Worm (Caenorhabditis elegans): ENCODE results near the gene spk-1.
A peak's percentile ranks its signal among the peaks of the same experiment; 100 is the strongest.

spk-1 gene

DNA sequence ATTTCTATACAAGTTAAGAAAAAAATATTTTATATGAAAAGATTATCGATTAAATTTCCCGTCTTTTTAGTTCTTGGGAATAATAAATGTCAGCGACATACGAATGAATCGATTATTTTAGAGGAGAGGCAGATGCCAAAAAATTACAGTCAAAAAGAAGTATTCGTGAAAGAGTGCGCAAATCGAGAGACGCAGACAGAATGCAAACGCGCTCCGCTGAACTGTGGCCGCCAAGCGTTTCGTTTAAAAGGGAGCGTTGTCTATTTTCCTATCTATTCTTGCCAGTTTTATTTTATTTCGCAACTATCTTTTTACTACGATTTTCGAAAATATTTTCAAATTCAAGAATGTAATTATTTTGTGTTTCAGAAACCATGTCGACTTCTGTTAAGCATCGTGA is 10.7 kb downstream of the spk-1 start, which contains the start of gene baf-1 (continued):
- peak; percentile 12 for TF ChIP-seq unc-130 (tag; optimal IDR thresholded peaks at IDR 0.05)
- peak; percentile 68 for TF ChIP-seq swsn-7 (tag; optimal IDR thresholded peaks at IDR 0.05)
- peak; percentile 46 for TF ChIP-seq nhr-19 (GFP tag; conservative IDR thresholded peaks at IDR 0.05)
- no peak for TF ChIP-seq grh-1 (GFP tag; IDR thresholded peaks at IDR 0.05)
- TF ChIP-seq aha-1 (tag; optimal IDR thresholded peaks at IDR 0.05), result no peak
- peak; percentile 55 for TF ChIP-seq lin-14 (GFP tag; optimal IDR thresholded peaks at IDR 0.05)
- TF ChIP-seq hlh-17 (GFP tag; optimal IDR thresholded peaks at IDR 0.05; ENCODE audit: borderline replicate concordance), result no peak
- peak; percentile 19 for TF ChIP-seq pax-3 (tag; optimal IDR thresholded peaks at IDR 0.05)
- TF ChIP-seq mep-1 (tag; optimal IDR thresholded peaks at IDR 0.05), result peak; percentile 51
- TF ChIP-seq dpl-1 (GFP tag; optimal IDR thresholded peaks at IDR 0.05), result peak; percentile 70 to 80 (median 75)
- no peak for TF ChIP-seq ets-5 (GFP tag; IDR thresholded peaks at IDR 0.05)
- TF ChIP-seq nhr-237 (tag; optimal IDR thresholded peaks at IDR 0.05), result no peak
- no peak for TF ChIP-seq nhr-84 (tag; optimal IDR thresholded peaks at IDR 0.05)
- TF ChIP-seq nhr-77 (tag; optimal IDR thresholded peaks at IDR 0.05), result peak; percentile 39
- no peak for TF ChIP-seq unc-62 (GFP tag; optimal IDR thresholded peaks at IDR 0.05)
- TF ChIP-seq unc-86 (tag; optimal IDR thresholded peaks at IDR 0.05), result peak; percentile 17
- no peak for TF ChIP-seq fkh-10 (GFP tag; optimal IDR thresholded peaks at IDR 0.05)
- TF ChIP-seq lin-39 (tag; optimal IDR thresholded peaks at IDR 0.05), result peak; percentile 2
- TF ChIP-seq lin-13 (GFP tag; optimal IDR thresholded peaks at IDR 0.05), result peak; percentile 58
- TF ChIP-seq jun-1 (tag; optimal IDR thresholded peaks at IDR 0.05), result peak; percentile 15
- TF ChIP-seq isw-1 (GFP tag; IDR thresholded peaks at IDR 0.05), result peak; percentile 57
- no peak for TF ChIP-seq pag-3 (tag; optimal IDR thresholded peaks at IDR 0.05; ENCODE audit: borderline replicate concordance, insufficient read depth)
- no peak for TF ChIP-seq vab-15 (tag; optimal IDR thresholded peaks at IDR 0.05)
- peak; percentile 64 for TF ChIP-seq elt-2 (tag; optimal IDR thresholded peaks at IDR 0.05)
- no peak for TF ChIP-seq ceh-8 (GFP tag; optimal IDR thresholded peaks at IDR 0.05)
- peak; percentile 27 for TF ChIP-seq fkh-8 (tag; optimal IDR thresholded peaks at IDR 0.05)
- TF ChIP-seq elt-3 (tag; optimal IDR thresholded peaks at IDR 0.05), result peak in 1 of 6 experiments; percentile 54
- TF ChIP-seq mdl-1 (tag; optimal IDR thresholded peaks at IDR 0.05), result peak in 1 of 2 experiments; percentile 3
- no peak for TF ChIP-seq aly-2 (tag; optimal IDR thresholded peaks at IDR 0.05)
- peak; percentile 75 to 77 for TF ChIP-seq efl-1 (optimal IDR thresholded peaks at IDR 0.05)
- TF ChIP-seq efl-1 (GFP tag; optimal IDR thresholded peaks at IDR 0.05 in 1 of 2), result peak; percentile 70 to 97
- peak; percentile 83 for TF ChIP-seq rnt-1 (tag; optimal IDR thresholded peaks at IDR 0.05)
- peak; percentile 77 for TF ChIP-seq nhr-71 (tag; optimal IDR thresholded peaks at IDR 0.05)
- peak; percentile 1 for TF ChIP-seq fos-1 (tag; optimal IDR thresholded peaks at IDR 0.05)
- TF ChIP-seq sup-37 (GFP tag; optimal IDR thresholded peaks at IDR 0.05), result no peak
- TF ChIP-seq C16A3.4 (tag; optimal IDR thresholded peaks at IDR 0.05), result peak; percentile 50
- no peak for TF ChIP-seq zip-4 (GFP tag; optimal IDR thresholded peaks at IDR 0.05)
- TF ChIP-seq irx-1 (tag; optimal IDR thresholded peaks at IDR 0.05), result no peak
- peak; percentile 57 for TF ChIP-seq ceh-90 (tag; optimal IDR thresholded peaks at IDR 0.05)
- peak; percentile 65 for TF ChIP-seq xbp-1 (tag; optimal IDR thresholded peaks at IDR 0.05)
- peak; percentile 60 for TF ChIP-seq tbx-2 (tag; optimal IDR thresholded peaks at IDR 0.05)
- no peak for TF ChIP-seq zag-1 (tag; optimal IDR thresholded peaks at IDR 0.05)

DNA sequence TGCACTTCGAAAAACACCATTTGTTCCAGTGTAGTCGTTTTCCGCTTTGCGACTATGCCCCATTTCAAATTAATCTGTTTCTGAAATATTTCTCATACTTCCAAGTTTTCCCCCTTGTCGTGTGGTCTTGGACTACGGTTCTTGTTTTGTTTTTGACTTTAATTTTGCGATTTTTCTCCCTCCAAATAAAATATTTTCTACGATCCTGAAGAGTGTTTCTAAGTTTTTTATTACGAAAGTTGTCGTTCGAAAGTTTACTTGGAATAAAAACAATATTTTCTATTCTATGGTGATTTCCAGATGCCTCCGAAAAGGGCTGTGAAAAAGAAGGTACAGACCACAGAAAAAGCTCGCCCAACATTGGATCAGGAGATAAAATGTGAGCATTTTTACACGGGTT is 11.4 kb downstream of the spk-1 start, which contains the start of gene tag-342:
TSS of gene tag-342 (plus strand) at position 301 of the 400 bp plus-strand sequence.
- no peak for TF ChIP-seq efl-1 (optimal IDR thresholded peaks at IDR 0.05)
- TF ChIP-seq efl-1 (GFP tag; optimal IDR thresholded peaks at IDR 0.05 in 1 of 2), result no peak
- no peak for TF ChIP-seq lin-14 (GFP tag; optimal IDR thresholded peaks at IDR 0.05)
- no peak for TF ChIP-seq nhr-237 (tag; optimal IDR thresholded peaks at IDR 0.05)

Measured in whole organism, L1 larva.